Worm (Caenorhabditis elegans) whole organism, midembryonic: ENCODE measurements around the gene nhr-246.

Experiments used
- cog-1 ChIP-seq: sonication (generic microtip); optimal IDR thresholded peaks from 2 replicates; lab custom pipeline; 2016; ENCODE audit warnings: missing genetic modification characterization, missing compliant biosample characterization
- flt-1 ChIP-seq: fragments of 200-800 bp; sonication (Bioruptor generic); IDR thresholded peaks from 2 replicates; pipeline ENCODE4 v1.3.6; 2022; ENCODE audit warnings: missing genetic modification characterization, missing compliant biosample characterization
- klf-2 ChIP-seq: fragments of 200-800 bp; sonication (Bioruptor generic); conservative IDR thresholded peaks from 2 replicates; pipeline ENCODE4 v1.3.6; 2022; ENCODE audit warnings: missing genetic modification reagents, missing genetic modification characterization, missing compliant biosample characterization
- med-1 ChIP-seq: sonication (generic microtip); optimal IDR thresholded peaks from 2 replicates; lab custom pipeline; 2017; ENCODE audit warnings: missing genetic modification characterization, mild to moderate bottlenecking, missing compliant biosample characterization, antibody characterized with exemption, missing genetic modification reagents; ENCODE audit not compliant: insufficient read depth
- ref-1 ChIP-seq: fragments of 200-800 bp; sonication (Bioruptor generic); conservative IDR thresholded peaks from 2 replicates; pipeline ENCODE4 v1.3.6; 2022; ENCODE audit warnings: missing genetic modification reagents, missing genetic modification characterization, missing compliant biosample characterization
- tab-1 ChIP-seq: fragments of 200-800 bp; sonication (Bioruptor generic); IDR thresholded peaks from 2 replicates; pipeline ENCODE4 v1.3.6; 2022; ENCODE audit warnings: missing genetic modification characterization, missing compliant biosample characterization
- ztf-23 ChIP-seq: fragments of 200-800 bp; sonication (Bioruptor generic); IDR thresholded peaks from 2 replicates; pipeline ENCODE4 v1.3.6; 2022; ENCODE audit warnings: missing genetic modification reagents, missing genetic modification characterization, missing compliant biosample characterization
- ztf-29 ChIP-seq: fragments of 200-800 bp; sonication (Bioruptor generic); IDR thresholded peaks from 2 replicates; pipeline ENCODE4 v1.3.6; 2022; ENCODE audit warnings: missing genetic modification reagents, missing genetic modification characterization, missing compliant biosample characterization

DNA sequence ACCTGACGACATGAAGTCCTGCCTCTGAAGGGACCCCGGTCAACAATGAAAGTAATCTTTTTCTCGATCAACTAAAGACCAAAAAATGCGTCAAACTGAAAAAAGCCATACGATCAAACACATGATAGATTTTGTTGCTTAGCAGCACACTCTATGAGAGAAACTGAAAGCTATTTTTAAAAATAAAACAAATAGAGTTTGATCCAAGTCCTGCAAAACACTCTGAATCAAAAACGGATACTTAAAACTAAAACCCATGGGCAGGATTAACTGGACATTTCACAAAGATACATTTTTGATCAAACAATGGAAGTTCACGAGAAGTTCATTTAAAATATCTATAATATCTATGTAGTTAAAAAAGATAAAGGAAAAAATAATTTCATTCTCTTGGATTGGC is 48.9 kb upstream of the nhr-246 start, which contains the start of gene T10H4.13:
- TF ChIP-seq cog-1 (tag; lab: Kevin White, UChicago) = no peak
- TF ChIP-seq flt-1 (GFP tag; lab: Robert Waterston, UW) = no peak
- TF ChIP-seq klf-2 (GFP tag; lab: Robert Waterston, UW) = no peak
- TF ChIP-seq ref-1 = no peak
- no peak for TF ChIP-seq tab-1 (GFP tag; lab: Robert Waterston, UW)
- TF ChIP-seq ztf-23 (GFP tag; lab: Robert Waterston, UW) = no peak
- TF ChIP-seq ztf-29 = no peak
- TF ChIP-seq med-1 (GFP tag; lab: Kevin White, UChicago) = no peak
